Worm (Caenorhabditis elegans) whole organism, L2 larva: Measurements from ENCODE around the gene tmem-218.

Experiments
- R02D3.7 ChIP-seq: fragments of 150-350 bp; optimal IDR thresholded peaks from 2 replicates; lab custom pipeline; 2014; ENCODE audit warnings: missing biosample characterization, missing genetic modification characterization
- aly-2 ChIP-seq: fragments of 150-350 bp; optimal IDR thresholded peaks from 2 replicates; lab custom pipeline; 2014; ENCODE audit warnings: missing biosample characterization, missing genetic modification characterization
- blmp-1 ChIP-seq: sonication (generic microtip); optimal IDR thresholded peaks from 2 replicates; lab custom pipeline; 2017; ENCODE audit warnings: missing genetic modification characterization, mild to moderate bottlenecking, missing compliant biosample characterization, antibody characterized with exemption, moderate library complexity; ENCODE audit not compliant: insufficient read depth
- ceh-16 ChIP-seq: fragments of 150-350 bp; optimal IDR thresholded peaks from 2 replicates; lab custom pipeline; 2014; ENCODE audit warnings: missing biosample characterization, missing genetic modification characterization
- mdl-1 ChIP-seq, 2 experiments: fragments of 150-350 bp in 1 of 2; sonication (generic microtip) in 1 of 2; optimal IDR thresholded peaks; 2 replicates each; lab custom pipeline; 2017; ENCODE audit warnings: missing biosample characterization in 2 of 2, missing genetic modification characterization in 2 of 2
- nhr-10 ChIP-seq: sonication (generic microtip); optimal IDR thresholded peaks from 2 replicates; lab custom pipeline; 2017; ENCODE audit warnings: missing biosample characterization, missing genetic modification characterization
- nhr-12 ChIP-seq: fragments of 150-350 bp; optimal IDR thresholded peaks from 2 replicates; lab custom pipeline; 2014; ENCODE audit warnings: missing biosample characterization, missing genetic modification characterization
- ztf-11 ChIP-seq: sonication (generic microtip); optimal IDR thresholded peaks from 2 replicates; lab custom pipeline; 2017; ENCODE audit warnings: missing biosample characterization, missing genetic modification characterization

DNA sequence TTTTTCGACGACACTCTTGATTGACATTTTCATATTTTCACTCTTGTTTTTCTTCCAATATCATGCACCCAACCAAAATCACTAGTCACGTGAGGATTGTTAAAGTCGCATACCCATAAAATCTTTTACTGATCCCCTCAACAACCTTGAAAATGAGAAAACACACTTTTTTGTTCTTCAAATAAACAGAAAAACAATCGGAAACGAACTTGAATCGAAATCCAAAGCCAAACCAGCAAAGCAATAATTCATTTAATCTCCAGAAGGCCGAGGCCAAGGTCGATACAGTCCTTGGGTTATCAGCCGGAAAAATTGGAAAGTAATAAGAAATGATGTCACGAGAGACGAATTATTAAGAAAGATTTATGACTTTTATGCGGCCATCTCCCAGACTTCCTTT, 5.7 kb upstream of the tmem-218 start:
- no peak for TF ChIP-seq blmp-1 (tag; lab: Kevin White, UChicago)
- no peak for TF ChIP-seq ztf-11
- no peak for TF ChIP-seq nhr-12 (tag; lab: Kevin White, UChicago)
- no peak for TF ChIP-seq mdl-1 (tag; optimal IDR thresholded peaks at IDR 0.05; lab: Kevin White, UChicago)
- no peak for TF ChIP-seq aly-2 (tag; lab: Kevin White, UChicago)
- no peak for TF ChIP-seq R02D3.7 (tag; lab: Kevin White, UChicago)
- no peak for TF ChIP-seq nhr-10 (tag; lab: Kevin White, UChicago)
- no peak for TF ChIP-seq ceh-16 (tag; lab: Kevin White, UChicago)
